Fruit fly (Drosophila melanogaster): ENCODE measurements around the gene CG34273.

Gene CG34273

DNA sequence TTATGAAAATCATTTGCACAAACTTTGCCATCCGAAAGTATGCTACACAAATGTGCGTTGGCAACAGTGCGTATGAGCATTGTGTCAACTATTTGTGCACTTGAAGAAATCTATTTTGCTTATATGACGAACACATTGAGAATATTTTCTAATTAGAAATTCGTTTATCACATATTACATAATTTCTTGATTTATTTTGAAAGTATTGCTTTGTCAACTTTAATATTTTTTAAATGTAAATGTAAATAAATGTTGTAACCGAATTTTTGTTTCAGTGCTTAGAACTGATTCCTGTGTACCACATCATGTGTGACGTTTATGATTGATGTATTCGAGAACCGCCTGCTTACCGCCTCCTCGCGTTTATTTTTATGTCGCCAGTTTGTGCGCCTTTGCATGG lies 25.2 kb downstream of the CG34273 start (continued):
- TF ChIP-seq CG3847 (GFP tag; IDR thresholded peaks at IDR 0.05): no peak
- TF ChIP-seq CG32767 (GFP tag; IDR thresholded peaks at IDR 0.05): no peak
- peak; percentile 17 for TF ChIP-seq gro (GFP tag; optimal IDR thresholded peaks at IDR 0.05)
- peak in 1 of 2 experiments; percentile 44 for TF ChIP-seq Hr51 (GFP tag; optimal IDR thresholded peaks at IDR 0.05)
- TF ChIP-seq CG18764 (GFP tag; optimal IDR thresholded peaks at IDR 0.05): no peak
- TF ChIP-seq croc (GFP tag; conservative IDR thresholded peaks at IDR 0.05): no peak
- TF ChIP-seq CG4820 (GFP tag; optimal IDR thresholded peaks at IDR 0.05): peak; percentile 4
- no peak for TF ChIP-seq Ets97D (GFP tag; optimal IDR thresholded peaks at IDR 0.05)
- TF ChIP-seq Fer3 (tag; optimal IDR thresholded peaks at IDR 0.05): peak; percentile 40
- peak; percentile 45 for TF ChIP-seq Fer1 (GFP tag; optimal IDR thresholded peaks at IDR 0.05)
- TF ChIP-seq eve (GFP tag; optimal IDR thresholded peaks at IDR 0.05): peak in 1 of 2 experiments; percentile 36
- TF ChIP-seq CG4424 (GFP tag; optimal IDR thresholded peaks at IDR 0.05): peak; percentile 11
- peak; percentile 20; the same call in 1 of the 2 replicates for TF ChIP-seq lmd (GFP tag; IDR thresholded peaks at IDR 0.05)
- no peak for TF ChIP-seq prd (optimal IDR thresholded peaks at IDR 0.05)
- TF ChIP-seq prd (GFP tag; IDR thresholded peaks at IDR 0.05): peak; percentile 39; the same call in 1 of the 3 replicates
- 0 out of 3 replicates have a peak, but pooled peaks have one; percentile 25 for TF ChIP-seq dysf (GFP tag; IDR thresholded peaks at IDR 0.05)
- TF ChIP-seq Dbx (GFP tag; IDR thresholded peaks at IDR 0.05): 0 out of 3 replicates have a peak, but pooled peaks have one; percentile 38
- TF ChIP-seq Sox102F (GFP tag; optimal IDR thresholded peaks at IDR 0.05): peak; percentile 37
- TF ChIP-seq ara (GFP tag; IDR thresholded peaks at IDR 0.05): 0 out of 2 replicates have a peak, but pooled peaks have one; percentile 32
- 0 out of 3 replicates have a peak, but pooled peaks have one; percentile 39 for TF ChIP-seq gce (GFP tag; IDR thresholded peaks at IDR 0.05)
- TF ChIP-seq kah (GFP tag; optimal IDR thresholded peaks at IDR 0.05): no peak
- no peak for TF ChIP-seq pb (GFP tag; optimal IDR thresholded peaks at IDR 0.05)

DNA sequence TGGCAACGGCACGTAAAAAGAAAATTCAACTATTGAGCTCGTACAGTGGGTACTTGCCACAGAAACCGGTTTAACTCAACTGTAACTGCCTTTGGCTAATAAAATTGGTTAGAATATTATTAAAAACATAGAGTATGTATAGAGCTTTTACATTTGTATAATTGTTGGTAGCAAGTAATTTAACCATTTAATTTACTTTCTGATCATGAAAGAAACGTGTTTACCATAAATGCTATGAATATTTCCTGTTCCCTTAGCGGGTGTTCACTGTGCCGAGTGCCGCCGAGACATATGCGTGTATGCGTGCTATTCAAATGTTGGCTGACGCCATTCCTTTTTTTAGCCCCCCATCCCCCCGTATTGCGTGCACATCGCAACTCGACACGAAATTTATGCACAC lies 31.9 kb downstream of the CG34273 start:
- TF ChIP-seq CG12236 (GFP tag; optimal IDR thresholded peaks at IDR 0.05): no peak
- no peak for TF ChIP-seq H15 (GFP tag; IDR thresholded peaks at IDR 0.05)
- TF ChIP-seq scrt (GFP tag; optimal IDR thresholded peaks at IDR 0.05): no peak
- TF ChIP-seq Ravus (GFP tag; IDR thresholded peaks at IDR 0.05): no peak
- peak; percentile 16 for TF ChIP-seq CG7839 (tag; optimal IDR thresholded peaks at IDR 0.05)
- TF ChIP-seq row (GFP tag; IDR thresholded peaks at IDR 0.05): peak; percentile 62
- TF ChIP-seq stc (GFP tag; IDR thresholded peaks at IDR 0.05): no peak
- peak; percentile 9 for TF ChIP-seq gem (tag; optimal IDR thresholded peaks at IDR 0.05)
- TF ChIP-seq Ets65A (GFP tag): no peak
- no peak for TF ChIP-seq CG15479 (GFP tag; optimal IDR thresholded peaks at IDR 0.05)
- TF ChIP-seq Elba2 (GFP tag; optimal IDR thresholded peaks at IDR 0.05): no peak
- peak; percentile 20 for TF ChIP-seq dmrt99B (tag; optimal IDR thresholded peaks at IDR 0.05)
- peak; percentile 16 for TF ChIP-seq lilli (GFP tag; optimal IDR thresholded peaks at IDR 0.05)
- TF ChIP-seq CG14667 (GFP tag; IDR thresholded peaks at IDR 0.05): no peak
- TF ChIP-seq Oaz (GFP tag; IDR thresholded peaks at IDR 0.05): no peak
- TF ChIP-seq maf-S (GFP tag; optimal IDR thresholded peaks at IDR 0.05): no peak
- no peak for TF ChIP-seq Opbp (GFP tag; IDR thresholded peaks at IDR 0.05; ENCODE audit: partially characterized antibody)
- no peak for TF ChIP-seq oc (tag; optimal IDR thresholded peaks at IDR 0.05)
- TF ChIP-seq CHES-1-like (GFP tag; optimal IDR thresholded peaks at IDR 0.05): no peak
- no peak for TF ChIP-seq CG10267 (tag; optimal IDR thresholded peaks at IDR 0.05)
- TF ChIP-seq CG11504 (tag; optimal IDR thresholded peaks at IDR 0.05): peak; percentile 28
- peak; percentile 32 for TF ChIP-seq lab (GFP tag; optimal IDR thresholded peaks at IDR 0.05)
- no peak for TF ChIP-seq her (GFP tag; optimal IDR thresholded peaks at IDR 0.05)
- no peak for TF ChIP-seq H2.0 (GFP tag; IDR thresholded peaks at IDR 0.05)
- TF ChIP-seq grau (tag; optimal IDR thresholded peaks at IDR 0.05): peak; percentile 66
- TF ChIP-seq gcm2 (GFP tag; optimal IDR thresholded peaks at IDR 0.05): no peak
- TF ChIP-seq pb (GFP tag; optimal IDR thresholded peaks at IDR 0.05): no peak
- no peak for TF ChIP-seq CG30020 (tag; optimal IDR thresholded peaks at IDR 0.05)
- TF ChIP-seq luna (GFP tag; optimal IDR thresholded peaks at IDR 0.05): no peak
- no peak for TF ChIP-seq sim (GFP tag; IDR thresholded peaks at IDR 0.05)
- TF ChIP-seq CG9932 (GFP tag; IDR thresholded peaks at IDR 0.05): peak; percentile 32; the same call in 1 of the 2 replicates
